Fruit fly (Drosophila melanogaster) whole organism, embryonic: ENCODE measurements around the gene kraken.

ENCODE experiments used
- Antp ChIP-seq: fragments of 200-800 bp; sonication (Bioruptor generic); optimal IDR thresholded peaks from 3 replicates; lab custom pipeline; 2016; ENCODE audit warnings: missing biosample characterization, missing genetic modification characterization
- BEAF-32 ChIP-seq: fragments of 200-800 bp; sonication (Bioruptor generic); optimal IDR thresholded peaks from 3 replicates; lab custom pipeline; 2017; ENCODE audit warnings: missing biosample characterization, missing genetic modification characterization, mild to moderate bottlenecking, moderate library complexity, missing genetic modification reagents
- BtbVII ChIP-seq: fragments of 200-800 bp; sonication (Bioruptor generic); optimal IDR thresholded peaks from 3 replicates; lab custom pipeline; 2017; ENCODE audit warnings: missing biosample characterization, mild to moderate bottlenecking, missing genetic modification characterization
- CG11456 ChIP-seq: fragments of 200-800 bp; sonication (Bioruptor generic); IDR thresholded peaks from 3 replicates; pipeline ENCODE4 v1.3.6; 2022; ENCODE audit warnings: missing biosample characterization, missing genetic modification characterization
- CG14050 ChIP-seq: fragments of 200-800 bp; sonication (Bioruptor generic); IDR thresholded peaks from 3 replicates; pipeline ENCODE4 v1.3.6; 2022; ENCODE audit warnings: missing biosample characterization, missing genetic modification characterization
- CG15073 ChIP-seq: fragments of 200-800 bp; sonication (Bioruptor generic); optimal IDR thresholded peaks from 2 replicates; lab custom pipeline; 2016; ENCODE audit warnings: missing biosample characterization, missing genetic modification characterization
- CG15601 ChIP-seq: fragments of 200-800 bp; sonication (Bioruptor generic); optimal IDR thresholded peaks from 3 replicates; lab custom pipeline; 2019; ENCODE audit warnings: missing biosample characterization, mild to moderate bottlenecking, missing genetic modification characterization, moderate library complexity
- CG1602 ChIP-seq: fragments of 200-800 bp; sonication (Bioruptor generic); optimal IDR thresholded peaks from 3 replicates; lab custom pipeline; 2016; ENCODE audit warnings: missing biosample characterization, missing genetic modification characterization
- CG18011 ChIP-seq: fragments of 200-800 bp; sonication (Bioruptor generic); optimal IDR thresholded peaks from 2 replicates; lab custom pipeline; 2017; ENCODE audit warnings: missing biosample characterization, missing genetic modification characterization, mild to moderate bottlenecking, moderate library complexity, missing genotype
- CG18262 ChIP-seq: fragments of 200-800 bp; optimal IDR thresholded peaks from 3 replicates; lab custom pipeline; 2019; ENCODE audit warnings: missing biosample characterization, mild to moderate bottlenecking, missing genetic modification characterization, moderate library complexity
- CG18764 ChIP-seq: fragments of 200-800 bp; sonication (Bioruptor generic); optimal IDR thresholded peaks from 3 replicates; lab custom pipeline; 2016; ENCODE audit warnings: missing biosample characterization, missing genetic modification characterization
- CG30431 ChIP-seq: fragments of 200-800 bp; sonication (Bioruptor generic); optimal IDR thresholded peaks from 2 replicates; lab custom pipeline; 2017; ENCODE audit warnings: missing biosample characterization, missing genetic modification characterization
- CG31388 ChIP-seq: fragments of 200-800 bp; sonication (Bioruptor generic); optimal IDR thresholded peaks from 2 replicates; lab custom pipeline; 2016; ENCODE audit warnings: missing biosample characterization, missing genetic modification characterization
- CG33557 ChIP-seq: fragments of 200-800 bp; sonication (Bioruptor generic); optimal IDR thresholded peaks from 2 replicates; lab custom pipeline; 2019; ENCODE audit warnings: missing biosample characterization, mild to moderate bottlenecking, missing genetic modification characterization, moderate library complexity
- CG4730 ChIP-seq: fragments of 200-800 bp; sonication (Bioruptor generic); IDR thresholded peaks from 2 replicates; pipeline ENCODE4 v1.3.6; 2022; ENCODE audit warnings: missing biosample characterization, missing genetic modification characterization
- CG5180 ChIP-seq: fragments of 200-800 bp; sonication (Bioruptor generic); optimal IDR thresholded peaks from 3 replicates; lab custom pipeline; 2017; ENCODE audit warnings: missing biosample characterization, missing genetic modification characterization, mild to moderate bottlenecking, moderate library complexity, missing genetic modification reagents
- CG6683 ChIP-seq: fragments of 200-800 bp; sonication (Bioruptor generic); optimal IDR thresholded peaks from 2 replicates; lab custom pipeline; 2017; ENCODE audit warnings: missing biosample characterization, mild to moderate bottlenecking, missing genetic modification characterization, missing genetic modification reagents
- CG7786 ChIP-seq: fragments of 200-800 bp; sonication (Bioruptor generic); optimal IDR thresholded peaks from 2 replicates; lab custom pipeline; 2016; ENCODE audit warnings: missing biosample characterization, missing genetic modification characterization
- CG9215 ChIP-seq: fragments of 200-800 bp; sonication (Bioruptor generic); IDR thresholded peaks from 2 replicates; pipeline ENCODE4 v1.3.6; 2022; ENCODE audit warnings: missing biosample characterization, missing genetic modification characterization
- CHES-1-like ChIP-seq: fragments of 200-800 bp; sonication (Bioruptor generic); optimal IDR thresholded peaks from 2 replicates; lab custom pipeline; 2016; ENCODE audit warnings: missing biosample characterization, missing genetic modification characterization
- Chrac-16 ChIP-seq: fragments of 200-800 bp; sonication (Bioruptor generic); optimal IDR thresholded peaks from 3 replicates; lab custom pipeline; 2016; ENCODE audit warnings: missing biosample characterization, missing genetic modification characterization
- CkIIα-i1 ChIP-seq: fragments of 200-800 bp; sonication (Bioruptor generic); IDR thresholded peaks from 2 replicates; pipeline ENCODE4 v1.3.6; 2022; ENCODE audit warnings: missing biosample characterization, missing genetic modification characterization
- D ChIP-seq, 2 experiments: fragments of 200-800 bp in 1 of 2; fragments of >200 bp in 1 of 2; sonication (Bioruptor generic) in 1 of 2; optimal IDR thresholded peaks; 2 replicates in 1 of 2; 3 replicates in 1 of 2; lab custom pipeline; 2017; ENCODE audit warnings: mild to moderate bottlenecking in 1 of 2, missing biosample characterization in 1 of 2, missing genetic modification characterization in 1 of 2, missing genetic modification reagents in 1 of 2
- Elba2 ChIP-seq: fragments of 200-800 bp; sonication (Bioruptor generic); optimal IDR thresholded peaks from 3 replicates; lab custom pipeline; 2016; ENCODE audit warnings: missing biosample characterization, missing genetic modification characterization
- Fer2 ChIP-seq: fragments of 200-800 bp; sonication (Bioruptor generic); optimal IDR thresholded peaks from 2 replicates; lab custom pipeline; 2018; ENCODE audit warnings: missing biosample characterization, mild to moderate bottlenecking, missing genetic modification characterization, moderate library complexity
- Hr39 ChIP-seq: fragments of >200 bp; optimal IDR thresholded peaks from 2 replicates; lab custom pipeline; 2017
- Oaz ChIP-seq: fragments of 200-800 bp; sonication (Bioruptor generic); IDR thresholded peaks from 2 replicates; pipeline ENCODE4 v1.3.6; 2022; ENCODE audit warnings: missing biosample characterization, missing genetic modification characterization
- Ptx1 ChIP-seq: fragments of 200-800 bp; sonication (Bioruptor generic); IDR thresholded peaks from 2 replicates; pipeline ENCODE4 v1.3.6; 2022; ENCODE audit warnings: missing biosample characterization, missing genetic modification characterization
- Rx ChIP-seq: fragments of 200-800 bp; sonication (Bioruptor generic); IDR thresholded peaks from 2 replicates; pipeline ENCODE4 v1.3.6; 2022; ENCODE audit warnings: missing biosample characterization, missing genetic modification characterization
- Side ChIP-seq: fragments of 200-800 bp; sonication (Bioruptor generic); optimal IDR thresholded peaks from 2 replicates; lab custom pipeline; 2016; ENCODE audit warnings: missing biosample characterization, missing genetic modification characterization
- Sin3A ChIP-seq: fragments of >200 bp; optimal IDR thresholded peaks from 2 replicates; lab custom pipeline; 2018
- Sox102F ChIP-seq: fragments of 200-800 bp; sonication (Bioruptor generic); optimal IDR thresholded peaks from 2 replicates; lab custom pipeline; 2018; ENCODE audit warnings: missing biosample characterization, mild to moderate bottlenecking, missing genetic modification characterization, moderate library complexity
- TFAM ChIP-seq: fragments of 200-800 bp; sonication (Bioruptor generic); optimal IDR thresholded peaks from 2 replicates; lab custom pipeline; 2017; ENCODE audit warnings: missing biosample characterization, missing genetic modification characterization, inconsistent platforms
- ac ChIP-seq: fragments of 200-800 bp; sonication (Bioruptor generic); optimal IDR thresholded peaks from 3 replicates; lab custom pipeline; 2017; ENCODE audit warnings: missing biosample characterization, mild to moderate bottlenecking, missing genetic modification characterization
- ap ChIP-seq: fragments of 200-800 bp; sonication (Bioruptor generic); IDR thresholded peaks from 2 replicates; pipeline ENCODE4 v1.3.6; 2022; ENCODE audit warnings: missing biosample characterization, missing genetic modification characterization
- ash1 ChIP-seq: fragments of 200-800 bp; sonication (Bioruptor generic); optimal IDR thresholded peaks from 2 replicates; lab custom pipeline; 2018; ENCODE audit warnings: missing biosample characterization, mild to moderate bottlenecking, missing genetic modification characterization
- chn ChIP-seq: fragments of 200-800 bp; sonication (Bioruptor generic); optimal IDR thresholded peaks from 2 replicates; lab custom pipeline; 2016; ENCODE audit warnings: missing biosample characterization, missing genetic modification characterization
- crp ChIP-seq, 2 experiments: fragments of 200-800 bp; sonication (Bioruptor generic); optimal IDR thresholded peaks; 2 replicates in 1 of 2; 3 replicates in 1 of 2; lab custom pipeline; 2017; ENCODE audit warnings: missing biosample characterization in 2 of 2, missing genetic modification characterization in 2 of 2, mild to moderate bottlenecking in 1 of 2, moderate library complexity in 1 of 2
- en ChIP-seq: fragments of 200-800 bp; sonication (Bioruptor generic); optimal IDR thresholded peaks from 2 replicates; lab custom pipeline; 2016; ENCODE audit warnings: missing biosample characterization, missing genetic modification characterization
- gsb ChIP-seq: fragments of 200-800 bp; sonication (Bioruptor generic); IDR thresholded peaks from 2 replicates; pipeline ENCODE4 v1.3.6; 2022; ENCODE audit warnings: missing biosample characterization, missing genetic modification characterization
- gt ChIP-seq: fragments of 200-800 bp; sonication (Bioruptor generic); IDR thresholded peaks from 2 replicates; pipeline ENCODE4 v1.3.6; 2022; ENCODE audit warnings: missing biosample characterization, missing genetic modification characterization
- ind ChIP-seq: fragments of 200-800 bp; sonication (Bioruptor generic); optimal IDR thresholded peaks from 3 replicates; lab custom pipeline; 2016; ENCODE audit warnings: missing biosample characterization, missing genetic modification characterization
- nau ChIP-seq: fragments of 200-800 bp; sonication (Bioruptor generic); optimal IDR thresholded peaks from 3 replicates; lab custom pipeline; 2017; ENCODE audit warnings: missing biosample characterization, mild to moderate bottlenecking, missing genetic modification characterization, missing genetic modification reagents
- p53 ChIP-seq: fragments of 200-800 bp; sonication (Bioruptor generic); optimal IDR thresholded peaks from 2 replicates; lab custom pipeline; 2016; ENCODE audit warnings: missing biosample characterization, missing genetic modification characterization
- pum ChIP-seq: fragments of 200-800 bp; sonication (Bioruptor generic); optimal IDR thresholded peaks from 2 replicates; lab custom pipeline; 2016; ENCODE audit warnings: missing biosample characterization, missing genetic modification characterization
- scrt ChIP-seq: fragments of 200-800 bp; sonication (Bioruptor generic); optimal IDR thresholded peaks from 2 replicates; lab custom pipeline; 2018; ENCODE audit warnings: missing biosample characterization, mild to moderate bottlenecking, missing genetic modification characterization, moderate library complexity
- sens-2 ChIP-seq: fragments of 200-800 bp; sonication (Bioruptor generic); IDR thresholded peaks from 2 replicates; pipeline ENCODE4 v1.3.6; 2022; ENCODE audit warnings: missing biosample characterization, missing genetic modification characterization
- slbo ChIP-seq: fragments of 200-800 bp; sonication (Bioruptor generic); IDR thresholded peaks from 2 replicates; pipeline ENCODE4 v1.3.6; 2022; ENCODE audit warnings: missing biosample characterization, missing genetic modification characterization
- ssp ChIP-seq: fragments of 200-800 bp; sonication (Bioruptor generic); IDR thresholded peaks from 2 replicates; pipeline ENCODE4 v1.3.6; 2022; ENCODE audit warnings: missing biosample characterization, missing genetic modification characterization
- tap ChIP-seq: fragments of 200-800 bp; optimal IDR thresholded peaks from 3 replicates; lab custom pipeline; 2019; ENCODE audit warnings: missing biosample characterization, mild to moderate bottlenecking, missing genetic modification characterization, moderate library complexity

kraken gene

dm6 chr2L:866950-867744, 14.6 kb downstream of the kraken start (continued):
- peak; percentile 87 for TF ChIP-seq pum
- TF ChIP-seq crp (GFP tag; optimal IDR thresholded peaks at IDR 0.05; lab: Kevin White, UChicago) = peak in 1 of 2 experiments; percentile 43
- TF ChIP-seq CG4730 (GFP tag; lab: Robert Waterston, UW) = peak; percentile 93
- TF ChIP-seq Hr39 (lab: Kevin White, UChicago) = no peak
- peak; percentile 93 for TF ChIP-seq Oaz (GFP tag; lab: Robert Waterston, UW)
- peak; percentile 97 for TF ChIP-seq slbo
- TF ChIP-seq ssp (GFP tag; lab: Robert Waterston, UW) = peak; percentile 86
- TF ChIP-seq Chrac-16 (GFP tag; lab: Kevin White, UChicago) = peak; percentile 94
- TF ChIP-seq Sin3A (lab: Kevin White, UChicago) = no peak
- TF ChIP-seq TFAM (GFP tag; lab: Kevin White, UChicago) = peak; percentile 46
- peak; percentile 92 for TF ChIP-seq Side (GFP tag; lab: Kevin White, UChicago)
- peak; percentile 89 for TF ChIP-seq CG33557 (GFP tag; lab: Kevin White, UChicago)
- TF ChIP-seq gt = peak; percentile 68; the same call in 1 of the 2 replicates
- TF ChIP-seq BtbVII = peak; percentile 90
- TF ChIP-seq CG14050 (GFP tag; lab: Robert Waterston, UW) = peak; percentile 94
- peak; percentile 93 for TF ChIP-seq ind (GFP tag; lab: Kevin White, UChicago)
- peak; percentile 74 for TF ChIP-seq nau
- peak; percentile 6 for TF ChIP-seq ash1 (GFP tag; lab: Kevin White, UChicago)
- peak; percentile 95 for TF ChIP-seq CG11456
- TF ChIP-seq Rx (GFP tag; lab: Robert Waterston, UW) = peak; percentile 90
- TF ChIP-seq CG18011 (GFP tag; lab: Kevin White, UChicago) = peak; percentile 73
- TF ChIP-seq Ptx1 (GFP tag; lab: Robert Waterston, UW) = peak; percentile 96
- TF ChIP-seq CG9215 (GFP tag; lab: Robert Waterston, UW) = peak; percentile 93
- TF ChIP-seq tap = peak; percentile 92
- TF ChIP-seq ap = peak; percentile 91
- TF ChIP-seq CG5180 (GFP tag; lab: Kevin White, UChicago) = peak; percentile 82
- TF ChIP-seq chn (GFP tag; lab: Kevin White, UChicago) = peak; percentile 85
- peak; percentile 88 for TF ChIP-seq CG7786 (GFP tag; lab: Kevin White, UChicago)
- peak; percentile 83 for TF ChIP-seq Antp (GFP tag; lab: Kevin White, UChicago)
- TF ChIP-seq CG31388 = peak; percentile 75
- peak; percentile 94 for TF ChIP-seq gsb
- TF ChIP-seq CG1602 = peak; percentile 88
- peak; percentile 83 for TF ChIP-seq CG6683
- peak; percentile 89 for TF ChIP-seq Fer2
- TF ChIP-seq CG15073 = peak; percentile 59
- TF ChIP-seq scrt (GFP tag; lab: Kevin White, UChicago) = peak; percentile 89
- no peak for TF ChIP-seq BEAF-32 (GFP tag; lab: Kevin White, UChicago)
- peak; percentile 73 for TF ChIP-seq en (GFP tag; lab: Kevin White, UChicago)
- TF ChIP-seq CG18764 = peak; percentile 81
- peak; percentile 68 for TF ChIP-seq ac (GFP tag; lab: Kevin White, UChicago)
- TF ChIP-seq CG30431 = peak; percentile 81
- peak; percentile 88 for TF ChIP-seq sens-2 (GFP tag; lab: Robert Waterston, UW)
- peak; percentile 91 for TF ChIP-seq Elba2 (GFP tag; lab: Kevin White, UChicago)
- TF ChIP-seq CG18262 (tag; lab: Kevin White, UChicago) = peak; percentile 88
- no peak for TF ChIP-seq D (optimal IDR thresholded peaks at IDR 0.05; lab: Kevin White, UChicago)
- TF ChIP-seq D (GFP tag; optimal IDR thresholded peaks at IDR 0.05; lab: Kevin White, UChicago) = peak; percentile 87
- TF ChIP-seq Sox102F (GFP tag; lab: Kevin White, UChicago) = peak; percentile 94
- TF ChIP-seq CkIIα-i1 = peak; percentile 31; the same call in 1 of the 2 replicates
- TF ChIP-seq p53 (GFP tag; lab: Kevin White, UChicago) = peak; percentile 57
- peak; percentile 89 for TF ChIP-seq CG15601 (tag; lab: Kevin White, UChicago)
- TF ChIP-seq CHES-1-like (GFP tag; lab: Kevin White, UChicago) = peak; percentile 84
